Worm (Caenorhabditis elegans): ENCODE measurements around the gene ZK669.3.

DNA sequence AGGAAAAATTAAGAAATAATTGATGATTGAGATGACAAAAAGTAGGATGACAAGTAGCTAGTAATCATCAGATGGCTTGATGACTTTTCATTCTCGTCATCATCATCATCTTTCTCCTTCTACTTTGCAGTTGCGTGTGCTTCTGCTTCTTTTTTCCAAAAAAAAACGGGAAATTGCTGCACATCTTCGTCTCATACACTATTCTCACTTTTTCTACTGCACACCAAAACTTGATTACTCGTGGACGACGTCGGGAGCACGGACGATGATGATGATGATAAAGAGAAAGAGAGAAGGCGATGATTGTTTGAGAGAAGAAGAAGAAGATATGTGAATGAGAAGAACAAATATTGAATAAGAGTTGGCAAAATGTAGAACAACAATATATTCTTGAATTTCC, 19.8 kb upstream of the ZK669.3 start:
- no peak for TF ChIP-seq ama-1 (optimal IDR thresholded peaks at IDR 0.05)
- no peak for TF ChIP-seq K09A11.1 (tag; optimal IDR thresholded peaks at IDR 0.05; ENCODE audit: insufficient read depth)
- TF ChIP-seq odd-2 (tag; optimal IDR thresholded peaks at IDR 0.05): no peak
- no peak for TF ChIP-seq hlh-8 (tag; optimal IDR thresholded peaks at IDR 0.05)
- TF ChIP-seq tbx-2 (tag; optimal IDR thresholded peaks at IDR 0.05): no peak
- TF ChIP-seq ceh-34 (tag; optimal IDR thresholded peaks at IDR 0.05): no peak

Measured in whole organism, late embryonic.